Fruit fly (Drosophila melanogaster) whole organism, pupa: ENCODE results near the gene Elo68alpha.
"Not testable (repeated sequence)": the region's sequence is repeated elsewhere in the genome, so short reads cannot be mapped to it uniquely, and the experiment has no call there.

Experiments
- CG10348 ChIP-seq: fragments of 200-800 bp; sonication (Bioruptor generic); IDR thresholded peaks from 2 replicates; pipeline ENCODE4 v1.3.6; 2022; ENCODE audit warnings: missing biosample characterization, missing genetic modification characterization
- CG12605 ChIP-seq: fragments of 200-800 bp; sonication (Bioruptor generic); IDR thresholded peaks from 2 replicates; pipeline ENCODE4 v1.3.6; 2022; ENCODE audit warnings: missing biosample characterization, missing genetic modification characterization
- CG13204 ChIP-seq: fragments of 200-800 bp; sonication (Bioruptor generic); optimal IDR thresholded peaks from 2 replicates; lab custom pipeline; 2018; ENCODE audit warnings: missing biosample characterization, mild to moderate bottlenecking, missing genetic modification characterization, moderate library complexity
- CG14655 ChIP-seq: fragments of 200-800 bp; sonication (Bioruptor generic); optimal IDR thresholded peaks from 3 replicates; lab custom pipeline; 2017; ENCODE audit warnings: mild to moderate bottlenecking, missing biosample characterization, missing genetic modification reagents, missing genetic modification characterization
- CG15710 ChIP-seq: fragments of 200-800 bp; sonication (Bioruptor generic); optimal IDR thresholded peaks from 2 replicates; lab custom pipeline; 2018; ENCODE audit warnings: missing biosample characterization, mild to moderate bottlenecking, missing genetic modification characterization, moderate library complexity
- CG17806 ChIP-seq: fragments of 200-800 bp; sonication (Bioruptor generic); optimal IDR thresholded peaks from 2 replicates; lab custom pipeline; 2018; ENCODE audit warnings: missing biosample characterization, mild to moderate bottlenecking, missing genetic modification characterization, moderate library complexity
- CG32121 ChIP-seq: fragments of 200-800 bp; sonication (Bioruptor generic); IDR thresholded peaks from 2 replicates; pipeline ENCODE4 v1.3.6; 2022; ENCODE audit warnings: missing biosample characterization, missing genetic modification characterization
- CG34367 ChIP-seq: fragments of 200-800 bp; sonication (Bioruptor generic); optimal IDR thresholded peaks from 2 replicates; lab custom pipeline; 2018; ENCODE audit warnings: missing biosample characterization, mild to moderate bottlenecking, missing genetic modification characterization
- CG4496 ChIP-seq: fragments of 200-800 bp; sonication (Bioruptor generic); IDR thresholded peaks from 3 replicates; pipeline ENCODE4 v1.3.6; 2022; ENCODE audit warnings: missing biosample characterization, missing genetic modification characterization
- CG8159 ChIP-seq: fragments of 200-800 bp; sonication (Bioruptor generic); optimal IDR thresholded peaks from 3 replicates; lab custom pipeline; 2018; ENCODE audit warnings: missing biosample characterization, mild to moderate bottlenecking, missing genetic modification characterization, moderate library complexity
- CG8301 ChIP-seq: fragments of 200-800 bp; sonication (Bioruptor generic); optimal IDR thresholded peaks from 2 replicates; lab custom pipeline; 2018; ENCODE audit warnings: missing biosample characterization, mild to moderate bottlenecking, missing genetic modification characterization
- CG9948 ChIP-seq: fragments of 200-800 bp; sonication (Bioruptor generic); optimal IDR thresholded peaks from 2 replicates; lab custom pipeline; 2018; ENCODE audit warnings: missing biosample characterization, mild to moderate bottlenecking, missing genetic modification characterization, moderate library complexity
- D1 ChIP-seq: fragments of 200-800 bp; sonication (Bioruptor generic); optimal IDR thresholded peaks from 2 replicates; lab custom pipeline; 2018; ENCODE audit warnings: missing biosample characterization, mild to moderate bottlenecking, missing genetic modification characterization, moderate library complexity
- EcR ChIP-seq: fragments of 200-800 bp; sonication (Bioruptor generic); optimal IDR thresholded peaks from 3 replicates; lab custom pipeline; 2019; ENCODE audit warnings: missing biosample characterization, missing genetic modification characterization, mild to moderate bottlenecking, moderate library complexity, missing genetic modification reagents
- Ets98B ChIP-seq: fragments of 200-800 bp; sonication (Bioruptor generic); IDR thresholded peaks from 2 replicates; pipeline ENCODE4 v1.3.6; 2022; ENCODE audit warnings: missing biosample characterization, missing genetic modification characterization
- Pif1A ChIP-seq: fragments of 200-800 bp; sonication (Bioruptor generic); optimal IDR thresholded peaks from 3 replicates; lab custom pipeline; 2016; ENCODE audit warnings: missing biosample characterization, missing genetic modification characterization
- Pif1B ChIP-seq: fragments of 200-800 bp; sonication (Bioruptor generic); optimal IDR thresholded peaks from 3 replicates; lab custom pipeline; 2016; ENCODE audit warnings: missing biosample characterization, missing genetic modification characterization
- Snoo ChIP-seq: fragments of 200-800 bp; sonication (Bioruptor generic); optimal IDR thresholded peaks from 3 replicates; lab custom pipeline; 2017; ENCODE audit warnings: missing biosample characterization, mild to moderate bottlenecking, missing genetic modification characterization, inconsistent platforms
- fd96Ca ChIP-seq: fragments of 200-800 bp; sonication (Bioruptor generic); IDR thresholded peaks from 3 replicates; pipeline ENCODE4 v1.3.6; 2022; ENCODE audit warnings: missing biosample characterization, missing genetic modification characterization
- gl ChIP-seq: fragments of 200-800 bp; sonication (Bioruptor generic); optimal IDR thresholded peaks from 2 replicates; lab custom pipeline; 2018; ENCODE audit warnings: missing biosample characterization, mild to moderate bottlenecking, missing genetic modification characterization
- rn ChIP-seq: fragments of 200-800 bp; sonication (Bioruptor generic); IDR thresholded peaks from 2 replicates; pipeline ENCODE4 v1.3.6; 2022; ENCODE audit warnings: missing biosample characterization, missing genetic modification characterization

Elo68alpha gene

DNA sequence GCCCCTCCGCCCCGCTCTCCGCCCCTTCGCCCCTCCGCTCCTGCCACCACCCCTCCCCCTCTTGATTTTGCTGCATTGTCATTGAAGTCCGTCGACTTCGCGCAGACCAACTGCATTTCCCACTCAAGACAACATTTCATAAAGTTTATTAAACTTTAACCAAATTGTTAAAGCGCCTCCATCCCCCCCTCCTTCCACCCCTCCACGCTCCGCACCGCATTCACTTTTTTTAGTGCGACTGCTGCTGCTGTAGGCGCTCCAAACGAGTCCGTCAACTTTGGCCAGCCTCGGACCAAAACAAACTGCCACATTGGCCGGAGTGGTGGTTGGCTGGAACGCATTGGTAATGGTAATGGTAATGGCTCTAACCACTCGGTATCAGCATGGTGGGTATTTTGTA, 36.0 kb upstream of the Elo68alpha start:
- TF ChIP-seq CG32121 (no peak), CG14655 (no peak), Ets98B (GFP tag; lab: Robert Waterston, UW) (peak; percentile 45; the same call in 1 of the 2 replicates), EcR (GFP tag; lab: Kevin White, UChicago) (no peak), fd96Ca (GFP tag; lab: Robert Waterston, UW) (peak; percentile 65; the same call in 2 of the 3 replicates), CG17806 (no peak), Pif1A (GFP tag; lab: Kevin White, UChicago) (no peak), CG10348 (GFP tag; lab: Robert Waterston, UW) (no peak), CG34367 (tag; lab: Kevin White, UChicago) (no peak)

- TF ChIP-seq Pif1B (GFP tag; lab: Kevin White, UChicago) (no peak), Pif1A (GFP tag; lab: Kevin White, UChicago) (no peak), CG8301 (no peak), CG15710 (tag; lab: Kevin White, UChicago) (peak; percentile 33), CG17806 (no peak), Ets98B (GFP tag; lab: Robert Waterston, UW) (no peak), CG4496 (no peak), CG14655 (no peak), CG9948 (tag; lab: Kevin White, UChicago) (no peak), CG8159 (tag; lab: Kevin White, UChicago) (no peak), CG12605 (GFP tag; lab: Robert Waterston, UW) (no peak), CG13204 (peak; percentile 63), Snoo (tag; lab: Kevin White, UChicago) (no peak), fd96Ca (GFP tag; lab: Robert Waterston, UW) (no peak), EcR (GFP tag; lab: Kevin White, UChicago) (peak; percentile 72), CG34367 (tag; lab: Kevin White, UChicago) (peak; percentile 59), CG10348 (GFP tag; lab: Robert Waterston, UW) (no peak), rn (GFP tag; lab: Robert Waterston, UW) (no peak), D1 (no peak), CG32121 (no peak), gl (tag; lab: Kevin White, UChicago) (no peak)
- TF ChIP-seq, all 21 proteins: peak for 4
Measured at dm6 chr3L:11136349-11136748, 33.5 kb upstream of the Elo68alpha start.

- TF ChIP-seq CG12605 (GFP tag; lab: Robert Waterston, UW), result 0 out of 2 replicates have a peak, but pooled peaks have one; percentile 11
- TF ChIP-seq CG32121, result no peak
- TF ChIP-seq CG8159 (tag; lab: Kevin White, UChicago), result peak; percentile 57
- no peak for TF ChIP-seq D1
- no peak for TF ChIP-seq gl (tag; lab: Kevin White, UChicago)
- TF ChIP-seq CG15710 (tag; lab: Kevin White, UChicago), result no peak
- no peak for TF ChIP-seq Pif1A (GFP tag; lab: Kevin White, UChicago)
- TF ChIP-seq CG4496, result peak; percentile 18; the same call in 1 of the 3 replicates
- no peak for TF ChIP-seq CG8301
- peak; percentile 43; the same call in 1 of the 2 replicates for TF ChIP-seq Ets98B (GFP tag; lab: Robert Waterston, UW)
- no peak for TF ChIP-seq CG14655
- no peak for TF ChIP-seq CG9948 (tag; lab: Kevin White, UChicago)
- TF ChIP-seq rn (GFP tag; lab: Robert Waterston, UW), result no peak
- TF ChIP-seq Snoo (tag; lab: Kevin White, UChicago), result no peak
- no peak for TF ChIP-seq CG34367 (tag; lab: Kevin White, UChicago)
- TF ChIP-seq fd96Ca (GFP tag; lab: Robert Waterston, UW), result no peak
- no peak for TF ChIP-seq Pif1B (GFP tag; lab: Kevin White, UChicago)
Measured at dm6 chr3L:11135846-11136245, 33.0 kb upstream of the Elo68alpha start, which contains the start of gene IRSp53. IRSp53 (plus strand) TSS chr3L:11136049.

- TF ChIP-seq CG32121; CG34367 (tag; lab: Kevin White, UChicago); Pif1B (GFP tag; lab: Kevin White, UChicago): not testable (repeated sequence)
Measured at dm6 chr3L:11134886-11135285, 32.1 kb upstream of the Elo68alpha start, which contains the start of gene CG14143. CG14143 (plus strand) TSS chr3L:11134987.

DNA sequence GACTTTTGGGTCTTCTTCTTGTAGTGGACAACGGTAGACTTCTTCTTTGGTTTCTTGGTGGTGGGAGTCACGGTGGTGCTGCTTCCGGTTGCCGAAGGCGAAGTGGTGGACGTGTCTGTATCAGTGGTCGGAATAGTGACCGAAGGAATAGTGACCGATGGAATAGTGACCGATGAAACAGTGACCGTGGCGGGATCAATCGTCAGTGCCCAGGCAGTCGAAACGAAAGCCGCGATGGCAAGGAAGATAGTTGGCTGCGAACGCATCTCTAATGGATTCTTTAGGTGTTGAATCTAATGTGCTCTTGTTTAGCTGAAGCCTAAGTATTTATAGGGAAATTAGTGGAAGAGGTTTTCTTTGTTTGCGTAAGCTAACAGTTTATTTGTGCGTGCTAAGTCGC, 29.2 kb upstream of the Elo68alpha start, which contains the start of gene CG32074:
Gene CG32074 (minus strand): TSS at position 268 of the 400 bp plus-strand sequence.
- TF ChIP-seq Ets98B (GFP tag; lab: Robert Waterston, UW); gl (tag; lab: Kevin White, UChicago); Pif1A (GFP tag; lab: Kevin White, UChicago): not testable (repeated sequence)

DNA sequence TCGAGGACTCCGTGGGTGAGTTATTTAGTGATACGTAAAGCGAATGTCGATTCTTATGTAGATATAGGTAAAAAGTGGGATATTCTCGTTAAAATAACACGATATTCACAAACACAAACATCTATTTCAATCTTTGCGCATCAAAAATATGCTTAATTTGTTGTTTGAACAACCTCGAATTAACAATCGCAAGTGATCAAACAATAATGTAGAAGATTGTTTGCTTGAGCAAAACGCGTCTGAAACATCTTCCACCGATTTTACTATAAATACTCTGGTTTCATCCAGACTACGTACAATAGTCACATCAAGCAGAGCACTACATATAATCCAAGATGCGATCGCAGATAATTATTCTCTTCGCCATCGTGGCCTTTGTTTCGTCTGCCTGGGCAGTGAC, 27.7 kb upstream of the Elo68alpha start, which contains the start of gene nol:
Gene nol (plus strand): TSS at position 301 of the 400 bp plus-strand sequence.
- TF ChIP-seq Snoo (tag; lab: Kevin White, UChicago), result no peak
- TF ChIP-seq gl (tag; lab: Kevin White, UChicago), result no peak
